Worm (Caenorhabditis elegans) whole organism, L4 larva: Measurements from ENCODE around the gene F12A10.8.

Experiments
- aly-2 ChIP-seq: sonication (generic microtip); optimal IDR thresholded peaks from 2 replicates; lab custom pipeline; 2018; ENCODE audit warnings: missing biosample characterization, missing genetic modification characterization
- egl-43 ChIP-seq: fragments of 200-800 bp; sonication (Bioruptor generic); IDR thresholded peaks from 2 replicates; pipeline ENCODE4 v1.3.6; 2022; ENCODE audit warnings: missing genetic modification reagents, missing genetic modification characterization, missing compliant biosample characterization
- mep-1 ChIP-seq: fragments of 150-350 bp; sonication (generic microtip); optimal IDR thresholded peaks from 3 replicates; lab custom pipeline; 2014; ENCODE audit warnings: missing biosample characterization, missing genetic modification characterization
- nhr-76 ChIP-seq: fragments of 150-350 bp; optimal IDR thresholded peaks from 2 replicates; lab custom pipeline; 2014; ENCODE audit warnings: missing biosample characterization, missing genetic modification characterization

- TF ChIP-seq nhr-76 (tag; lab: Kevin White, UChicago) (no peak), egl-43 (no peak), aly-2 (tag; lab: Kevin White, UChicago) (no peak), mep-1 (tag; lab: Kevin White, UChicago) (no peak)
These were observed 35.0 kb downstream of the F12A10.8 start, which contains the start of gene clr-1 for ce11 chrII:5465729-5466408.
